Worm (Caenorhabditis elegans) whole organism, L4 larva: ENCODE data around the gene F45G2.8.
"Not testable (repeated sequence)": the region's sequence is repeated elsewhere in the genome, so short reads cannot be mapped to it uniquely, and the experiment has no call there.

Experiments used
- F26F4.8 ChIP-seq: fragments of 200-800 bp; sonication (Bioruptor generic); conservative IDR thresholded peaks from 2 replicates; pipeline ENCODE4 v1.3.6; 2022; ENCODE audit warnings: missing genetic modification characterization, missing compliant biosample characterization
- F44E2.7 ChIP-seq: fragments of 200-800 bp; sonication (Bioruptor generic); IDR thresholded peaks from 2 replicates; pipeline ENCODE4 v2.1.2; 2022; ENCODE audit warnings: missing genetic modification characterization, missing compliant biosample characterization
- T26A8.4 ChIP-seq: fragments of 200-800 bp; sonication (Bioruptor generic); IDR thresholded peaks from 2 replicates; pipeline ENCODE4 v1.3.6; 2022; ENCODE audit warnings: missing genetic modification characterization, missing compliant biosample characterization
- Y105C5A.15 ChIP-seq: fragments of 200-800 bp; sonication (Bioruptor generic); IDR thresholded peaks from 2 replicates; pipeline ENCODE4 v1.3.6; 2022; ENCODE audit warnings: missing genetic modification characterization, missing compliant biosample characterization
- Y48G9A.11 ChIP-seq: fragments of 200-800 bp; sonication (Bioruptor generic); IDR thresholded peaks from 2 replicates; pipeline ENCODE4 v1.3.6; 2022; ENCODE audit warnings: missing genetic modification reagents, missing genetic modification characterization, missing compliant biosample characterization
- Y75B8A.6 ChIP-seq: fragments of 200-800 bp; sonication (Bioruptor generic); IDR thresholded peaks from 2 replicates; pipeline ENCODE4 v1.3.6; 2022; ENCODE audit warnings: missing genetic modification reagents, missing genetic modification characterization, missing compliant biosample characterization
- arid-1 ChIP-seq: fragments of 200-800 bp; sonication (Bioruptor generic); conservative IDR thresholded peaks from 2 replicates; pipeline ENCODE4 v1.3.6; 2022; ENCODE audit warnings: missing genetic modification reagents, missing genetic modification characterization, missing compliant biosample characterization
- ceh-44 ChIP-seq: fragments of 200-800 bp; sonication (Bioruptor generic); IDR thresholded peaks from 2 replicates; pipeline ENCODE4 v1.3.6; 2022; ENCODE audit warnings: missing genetic modification reagents, missing genetic modification characterization, missing compliant biosample characterization
- dmd-6 ChIP-seq: fragments of 200-800 bp; sonication (Bioruptor generic); IDR thresholded peaks from 2 replicates; pipeline ENCODE4 v1.3.6; 2022; ENCODE audit warnings: missing genetic modification reagents, missing genetic modification characterization, missing compliant biosample characterization
- dmd-8 ChIP-seq: fragments of 200-800 bp; sonication (Bioruptor generic); IDR thresholded peaks from 2 replicates; pipeline ENCODE4 v1.3.6; 2022; ENCODE audit warnings: missing genetic modification characterization, missing compliant biosample characterization
- egl-43 ChIP-seq: fragments of 200-800 bp; sonication (Bioruptor generic); IDR thresholded peaks from 2 replicates; pipeline ENCODE4 v1.3.6; 2022; ENCODE audit warnings: missing genetic modification reagents, missing genetic modification characterization, missing compliant biosample characterization
- hif-1 ChIP-seq, 2 experiments: sonication (generic microtip); optimal IDR thresholded peaks; 2 replicates each; lab custom pipeline; 2016 to 2017; ENCODE audit warnings: missing compliant biosample characterization in 2 of 2, missing genetic modification characterization in 2 of 2, missing genetic modification reagents in 2 of 2, missing genotype in 2 of 2, mild to moderate bottlenecking in 1 of 2
- hmg-1.1 ChIP-seq: fragments of 200-800 bp; sonication (Bioruptor generic); IDR thresholded peaks from 2 replicates; pipeline ENCODE4 v1.3.6; 2022; ENCODE audit warnings: missing genetic modification reagents, missing genetic modification characterization, missing compliant biosample characterization
- lim-7 ChIP-seq: fragments of 200-800 bp; sonication (Bioruptor generic); IDR thresholded peaks from 2 replicates; pipeline ENCODE4 v1.3.6; 2022; ENCODE audit warnings: missing genetic modification characterization, missing compliant biosample characterization
- lin-1 ChIP-seq: fragments of 200-800 bp; sonication (Bioruptor generic); IDR thresholded peaks from 2 replicates; pipeline ENCODE4 v1.3.6; 2022; ENCODE audit warnings: missing genetic modification reagents, missing genetic modification characterization, missing compliant biosample characterization
- lin-38 ChIP-seq: fragments of 200-800 bp; sonication (Bioruptor generic); IDR thresholded peaks from 2 replicates; pipeline ENCODE4 v1.3.6; 2022; ENCODE audit warnings: missing genetic modification reagents, missing genetic modification characterization, missing compliant biosample characterization
- madf-5 ChIP-seq, 2 experiments: fragments of 200-800 bp; sonication (Bioruptor generic); IDR thresholded peaks; 2 replicates each; pipeline ENCODE4 v1.3.6; 2022; ENCODE audit warnings: missing compliant biosample characterization in 2 of 2, missing genetic modification characterization in 2 of 2
- mdt-29 ChIP-seq: fragments of 200-800 bp; sonication (Bioruptor generic); IDR thresholded peaks from 2 replicates; pipeline ENCODE4 v1.3.6; 2022; ENCODE audit warnings: missing genetic modification reagents, missing genetic modification characterization, missing compliant biosample characterization
- nhr-42 ChIP-seq: fragments of 200-800 bp; sonication (Bioruptor generic); IDR thresholded peaks from 2 replicates; pipeline ENCODE4 v1.3.6; 2022; ENCODE audit warnings: missing genetic modification characterization, missing compliant biosample characterization
- pha-4 ChIP-seq, 2 experiments: fragments of 150-350 bp in 1 of 2; fragments of 200-800 bp in 1 of 2; sonication (Bioruptor generic) in 1 of 2; IDR thresholded peaks in 1 of 2; optimal IDR thresholded peaks in 1 of 2; 2 replicates each; pipeline versions ENCODE4 v1.3.6 to Lab custom; 2014 to 2022; ENCODE audit warnings: missing genetic modification characterization in 2 of 2, missing genetic modification reagents in 2 of 2, missing biosample characterization in 1 of 2, missing compliant biosample characterization in 1 of 2
- php-3 ChIP-seq: fragments of 200-800 bp; sonication (Bioruptor generic); IDR thresholded peaks from 2 replicates; pipeline ENCODE4 v1.3.6; 2022; ENCODE audit warnings: missing genetic modification reagents, missing genetic modification characterization, missing compliant biosample characterization
- pqm-1 ChIP-seq: sonication (generic microtip); optimal IDR thresholded peaks from 2 replicates; lab custom pipeline; 2017; ENCODE audit warnings: missing biosample characterization, missing genetic modification characterization
- saeg-2 ChIP-seq: fragments of 200-800 bp; sonication (Bioruptor generic); IDR thresholded peaks from 2 replicates; pipeline ENCODE4 v1.3.6; 2022; ENCODE audit warnings: missing genetic modification reagents, missing genetic modification characterization, missing compliant biosample characterization
- set-16 ChIP-seq: fragments of 200-800 bp; sonication (Bioruptor generic); IDR thresholded peaks from 2 replicates; pipeline ENCODE4 v1.3.6; 2022; ENCODE audit warnings: missing genetic modification reagents, missing genetic modification characterization, missing compliant biosample characterization
- snpc-1.2 ChIP-seq: fragments of 200-800 bp; sonication (Bioruptor generic); IDR thresholded peaks from 2 replicates; pipeline ENCODE4 v1.3.6; 2022; ENCODE audit warnings: missing genetic modification reagents, missing genetic modification characterization, missing compliant biosample characterization
- tra-1 ChIP-seq: fragments of 200-800 bp; sonication (Bioruptor generic); IDR thresholded peaks from 2 replicates; pipeline ENCODE4 v1.3.6; 2022; ENCODE audit warnings: missing genetic modification reagents, missing genetic modification characterization, missing compliant biosample characterization
- vab-7 ChIP-seq: fragments of 200-800 bp; sonication (Bioruptor generic); IDR thresholded peaks from 2 replicates; pipeline ENCODE4 v1.3.6; 2022; ENCODE audit warnings: missing genetic modification reagents, missing genetic modification characterization, missing compliant biosample characterization
- zfp-3 ChIP-seq: fragments of 200-800 bp; sonication (Bioruptor generic); conservative IDR thresholded peaks from 2 replicates; pipeline ENCODE4 v1.3.6; 2022; ENCODE audit warnings: missing genetic modification reagents, missing genetic modification characterization, missing compliant biosample characterization

F45G2.8 gene

DNA sequence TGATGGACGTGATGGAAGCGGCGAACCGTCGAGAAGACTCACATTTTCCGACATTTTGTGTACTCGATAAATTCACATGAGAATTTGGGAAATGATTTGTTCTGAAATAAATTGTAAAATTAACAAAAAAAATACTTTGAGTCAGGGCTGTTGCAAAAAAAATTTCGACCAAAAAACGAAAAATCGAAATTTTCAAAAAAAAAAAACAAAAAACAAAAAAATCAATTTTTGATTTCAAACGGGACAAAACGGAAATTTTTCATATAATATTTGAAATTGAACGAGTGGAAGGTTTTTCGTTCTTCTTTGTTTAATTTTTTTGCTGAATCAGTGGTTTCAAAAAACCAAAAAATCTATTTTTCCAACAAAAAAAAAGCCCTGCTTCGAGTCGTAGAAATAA, 19.7 kb upstream of the F45G2.8 start, which contains the start of gene cua-1:
Gene cua-1 (minus strand): TSS at position 101 of the 400 bp plus-strand sequence.
- TF ChIP-seq hmg-1.1 (GFP tag; lab: Robert Waterston, UW) = no peak
- TF ChIP-seq Y105C5A.15 (GFP tag; lab: Robert Waterston, UW) = no peak
- no peak for TF ChIP-seq nhr-42

DNA sequence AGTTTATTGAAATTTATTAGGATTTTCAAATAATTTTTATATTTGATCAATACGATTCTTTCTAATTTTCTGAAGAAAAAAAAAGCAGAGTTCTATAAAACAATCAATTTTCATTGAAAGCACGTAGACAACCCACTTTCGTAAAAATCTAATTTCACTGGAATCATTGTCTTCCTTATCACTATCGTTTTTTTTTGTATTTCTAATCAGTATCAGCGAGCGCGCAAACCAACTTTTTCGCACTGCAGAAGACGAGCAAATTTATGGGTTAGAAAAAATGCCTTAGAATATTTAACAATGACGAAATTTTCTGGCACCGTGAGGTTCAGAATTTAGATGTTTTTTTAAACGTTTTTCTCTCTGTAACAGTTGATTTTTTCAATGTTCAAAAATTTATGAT, 17.4 kb upstream of the F45G2.8 start:
- peak; percentile 53 for TF ChIP-seq pqm-1 (tag; lab: Kevin White, UChicago)
- TF ChIP-seq hif-1 (tag; optimal IDR thresholded peaks at IDR 0.05; lab: Kevin White, UChicago) = no peak
- TF ChIP-seq dmd-6 = peak; percentile 44; the same call in 1 of the 2 replicates
- TF ChIP-seq, all 104 proteins: peak for 2

DNA sequence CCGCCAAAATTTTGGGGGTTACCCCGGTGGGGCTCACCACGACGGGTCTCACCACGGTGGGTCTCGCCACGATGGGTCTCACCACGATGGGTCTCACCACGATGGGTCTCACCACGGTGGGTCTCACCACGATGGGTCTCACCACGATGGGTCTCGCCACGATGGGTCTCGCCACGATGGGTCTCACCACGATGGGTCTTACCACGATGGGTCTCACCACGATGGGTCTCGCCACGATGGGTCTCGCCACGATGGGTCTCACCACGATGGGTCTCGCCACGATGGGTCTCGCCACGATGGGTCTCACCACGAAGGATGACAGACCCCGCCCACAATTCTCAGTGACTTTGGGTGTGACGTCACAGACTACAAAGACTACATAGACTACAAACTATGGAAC, 12.8 kb upstream of the F45G2.8 start:
- TF ChIP-seq arid-1 (GFP tag; lab: Robert Waterston, UW) (0 out of 2 replicates have a peak, but pooled peaks have one; percentile 5), F26F4.8 (0 out of 2 replicates have a peak, but pooled peaks have one; percentile 46), snpc-1.2 (peak; percentile 51; the same call in 1 of the 2 replicates), dmd-8 (GFP tag; lab: Robert Waterston, UW) (0 out of 2 replicates have a peak, but pooled peaks have one; percentile 69), madf-5 (GFP tag; IDR thresholded peaks at IDR 0.05; lab: Robert Waterston, UW) (0 out of 4 replicates have a peak, but pooled peaks of 1 of the 2 experiments have one; percentile 52), F44E2.7 (GFP tag; lab: Robert Waterston, UW) (peak; percentile 58; the same call in 1 of the 2 replicates), tra-1 (GFP tag; lab: Robert Waterston, UW) (0 out of 2 replicates have a peak, but pooled peaks have one; percentile 42), Y48G9A.11 (GFP tag; lab: Robert Waterston, UW) (peak; percentile 45; the same call in 1 of the 2 replicates), set-16 (GFP tag; lab: Robert Waterston, UW) (peak; percentile 93), php-3 (GFP tag; lab: Robert Waterston, UW) (peak; percentile 19; the same call in 1 of the 2 replicates), T26A8.4 (GFP tag; lab: Robert Waterston, UW) (0 out of 2 replicates have a peak, but pooled peaks have one; percentile 16)

DNA sequence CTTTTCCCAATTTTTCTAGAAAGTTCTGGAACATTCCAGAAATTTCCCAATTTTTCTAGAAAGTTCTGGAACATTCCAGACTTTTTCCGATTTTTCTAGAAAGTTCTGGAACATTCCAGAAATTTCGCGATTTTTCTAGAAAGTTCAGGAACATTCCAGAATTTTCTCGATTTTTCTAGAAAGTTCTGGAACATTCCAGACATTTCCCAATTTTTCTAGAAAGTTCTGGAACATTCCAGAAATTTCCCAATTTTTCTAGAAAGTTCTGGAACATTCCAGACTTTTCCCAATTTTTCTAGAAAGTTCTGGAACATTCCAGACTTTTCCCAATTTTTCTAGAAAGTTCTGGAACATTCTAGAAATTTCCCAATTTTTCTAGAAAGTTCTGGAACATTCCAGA, 12.0 kb upstream of the F45G2.8 start:
- 0 out of 2 replicates have a peak, but pooled peaks have one; percentile 26 for TF ChIP-seq Y105C5A.15 (GFP tag; lab: Robert Waterston, UW)
- peak; percentile 57; the same call in 1 of the 2 replicates for TF ChIP-seq vab-7 (GFP tag; lab: Robert Waterston, UW)
- peak; percentile 31; the same call in 1 of the 2 replicates for TF ChIP-seq tra-1 (GFP tag; lab: Robert Waterston, UW)
- peak; percentile 48 for TF ChIP-seq lin-38
- 0 out of 2 replicates have a peak, but pooled peaks have one; percentile 62 for TF ChIP-seq zfp-3 (GFP tag; lab: Robert Waterston, UW)
- TF ChIP-seq set-16 (GFP tag; lab: Robert Waterston, UW) = 0 out of 2 replicates have a peak, but pooled peaks have one; percentile 6
- TF ChIP-seq lim-7 (GFP tag; lab: Robert Waterston, UW) = 0 out of 2 replicates have a peak, but pooled peaks have one; percentile 44
- TF ChIP-seq lin-1 (GFP tag; lab: Robert Waterston, UW) = 0 out of 2 replicates have a peak, but pooled peaks have one; percentile 18
- TF ChIP-seq ceh-44 (GFP tag; lab: Robert Waterston, UW) = 0 out of 2 replicates have a peak, but pooled peaks have one; percentile 41
- TF ChIP-seq pha-4 (GFP tag; IDR thresholded peaks at IDR 0.05; lab: Robert Waterston, UW) = peak; percentile 81
- TF ChIP-seq pha-4 (tag; optimal IDR thresholded peaks at IDR 0.05; lab: Kevin White, UChicago) = not testable (repeated sequence)
- TF ChIP-seq saeg-2 (GFP tag; lab: Robert Waterston, UW) = 0 out of 2 replicates have a peak, but pooled peaks have one; percentile 38
- peak; percentile 59; the same call in 1 of the 2 replicates for TF ChIP-seq Y48G9A.11 (GFP tag; lab: Robert Waterston, UW)
- 0 out of 2 replicates have a peak, but pooled peaks have one; percentile 22 for TF ChIP-seq Y75B8A.6 (GFP tag; lab: Robert Waterston, UW)
- 0 out of 2 replicates have a peak, but pooled peaks have one; percentile 55 for TF ChIP-seq F26F4.8
- TF ChIP-seq madf-5 (GFP tag; IDR thresholded peaks at IDR 0.05; lab: Robert Waterston, UW) = 0 out of 4 replicates have a peak, but pooled peaks of 1 of the 2 experiments have one; percentile 61
- TF ChIP-seq arid-1 (GFP tag; lab: Robert Waterston, UW) = peak; percentile 63; the same call in 1 of the 2 replicates
- peak; percentile 95 for TF ChIP-seq mdt-29 (GFP tag; lab: Robert Waterston, UW)
- peak; percentile 65 for TF ChIP-seq snpc-1.2
- TF ChIP-seq php-3 (GFP tag; lab: Robert Waterston, UW) = 0 out of 2 replicates have a peak, but pooled peaks have one; percentile 21
- TF ChIP-seq egl-43 (GFP tag; lab: Robert Waterston, UW) = peak; percentile 65; the same call in 1 of the 2 replicates
